Worm (Caenorhabditis elegans) whole organism, L4/young adult: ENCODE data around the gene unc-98.

ENCODE experiments used
- dao-5 ChIP-seq: sonication (generic microtip); optimal IDR thresholded peaks from 2 replicates; lab custom pipeline; 2016; ENCODE audit warnings: missing genotype, missing genetic modification characterization, moderate library complexity, missing compliant biosample characterization
- him-1 ChIP-seq: sonication (generic microtip); optimal IDR thresholded peaks from 2 replicates; lab custom pipeline; 2016; ENCODE audit warnings: missing genotype, missing genetic modification reagents, missing genetic modification characterization, missing compliant biosample characterization

- TF ChIP-seq him-1 (no peak), dao-5 (no peak)
These were observed 14.4 kb upstream of the unc-98 start for ce11 chrX:7587741-7588235.
